Fruit fly (Drosophila melanogaster): ENCODE measurements around the gene Dpck.

The Dpck gene

dm6 chr3R:7124109-7124639 lies 42.2 kb downstream of the Dpck start, which contains the start of the genes Alh and CG10098 (continued):
- TF ChIP-seq CG9817 (tag; optimal IDR thresholded peaks at IDR 0.05): peak; percentile 91
- peak; percentile 76 for TF ChIP-seq CG11247 (GFP tag; IDR thresholded peaks at IDR 0.05)
- TF ChIP-seq CG12236 (GFP tag; optimal IDR thresholded peaks at IDR 0.05): peak; percentile 46
- peak; percentile 58 for TF ChIP-seq disco-r (GFP tag; optimal IDR thresholded peaks at IDR 0.05)
- peak; percentile 56; the same call in 1 of the 2 replicates for TF ChIP-seq danr (GFP tag; IDR thresholded peaks at IDR 0.05)
- peak; percentile 92 for TF ChIP-seq HLH54F (GFP tag; optimal IDR thresholded peaks at IDR 0.05)
- no peak for TF ChIP-seq ara (GFP tag; IDR thresholded peaks at IDR 0.05)
- peak; percentile 58 for TF ChIP-seq NK7.1 (GFP tag; optimal IDR thresholded peaks at IDR 0.05)
- peak; percentile 43 for TF ChIP-seq CG13296 (GFP tag; optimal IDR thresholded peaks at IDR 0.05)
- TF ChIP-seq CG9797 (GFP tag; optimal IDR thresholded peaks at IDR 0.05): peak; percentile 36
- TF ChIP-seq Dfd (GFP tag; optimal IDR thresholded peaks at IDR 0.05): no peak
- no peak for TF ChIP-seq CG6765 (GFP tag; optimal IDR thresholded peaks at IDR 0.05)
- no peak for TF ChIP-seq CG15479 (GFP tag; optimal IDR thresholded peaks at IDR 0.05)
- peak; percentile 39 for TF ChIP-seq crc (GFP tag; optimal IDR thresholded peaks at IDR 0.05)
- TF ChIP-seq pum (GFP tag; optimal IDR thresholded peaks at IDR 0.05): peak; percentile 85
- TF ChIP-seq CG14965 (GFP tag; optimal IDR thresholded peaks at IDR 0.05; ENCODE audit: borderline replicate concordance): no peak
- peak; percentile 19 for TF ChIP-seq Deaf1 (tag; optimal IDR thresholded peaks at IDR 0.05)
- peak; percentile 76 for TF ChIP-seq Myb (GFP tag; optimal IDR thresholded peaks at IDR 0.05)
- TF ChIP-seq Med (GFP tag): peak; percentile 96
- no peak for TF ChIP-seq CG7963 (GFP tag; IDR thresholded peaks at IDR 0.05; ENCODE audit: partially characterized antibody)
- TF ChIP-seq pfk (GFP tag; optimal IDR thresholded peaks at IDR 0.05): no peak
- peak; percentile 74 for TF ChIP-seq CG1233 (GFP tag; optimal IDR thresholded peaks at IDR 0.05)
- 0 out of 2 replicates have a peak, but pooled peaks have one; percentile 45 for TF ChIP-seq toy (GFP tag; IDR thresholded peaks at IDR 0.05)
- TF ChIP-seq az2 (GFP tag; optimal IDR thresholded peaks at IDR 0.05): peak; percentile 88
- TF ChIP-seq psq (GFP tag; optimal IDR thresholded peaks at IDR 0.05): peak; percentile 41
- peak; percentile 34 for TF ChIP-seq Spps (tag; optimal IDR thresholded peaks at IDR 0.05)
- peak; percentile 60; the same call in 1 of the 2 replicates for TF ChIP-seq unc-4 (GFP tag; IDR thresholded peaks at IDR 0.05; ENCODE audit: partially characterized antibody)
- peak; percentile 90 for TF ChIP-seq Sin3A (optimal IDR thresholded peaks at IDR 0.05)
- TF ChIP-seq tap (tag; optimal IDR thresholded peaks at IDR 0.05): peak; percentile 59
- TF ChIP-seq CG18764 (GFP tag; optimal IDR thresholded peaks at IDR 0.05): peak; percentile 77
- no peak for TF ChIP-seq sc (optimal IDR thresholded peaks at IDR 0.05)
- TF ChIP-seq sc (GFP tag; optimal IDR thresholded peaks at IDR 0.05): peak; percentile 49
- TF ChIP-seq CG6654 (GFP tag; optimal IDR thresholded peaks at IDR 0.05): peak; percentile 49
- peak; percentile 65 for TF ChIP-seq Doc3 (GFP tag; IDR thresholded peaks at IDR 0.05; ENCODE audit: partially characterized antibody)
- TF ChIP-seq Stat92E (GFP tag; optimal IDR thresholded peaks at IDR 0.05): no peak
- peak; percentile 74 for TF ChIP-seq CG10209 (GFP tag; optimal IDR thresholded peaks at IDR 0.05)
- TF ChIP-seq MESR4 (GFP tag; optimal IDR thresholded peaks at IDR 0.05): no peak
- peak; percentile 85 for TF ChIP-seq Dll (GFP tag; IDR thresholded peaks at IDR 0.05; ENCODE audit: partially characterized antibody)
- TF ChIP-seq sna (GFP tag; IDR thresholded peaks at IDR 0.05; ENCODE audit: partially characterized antibody): peak; percentile 55
- TF ChIP-seq Hsf (GFP tag; optimal IDR thresholded peaks at IDR 0.05): peak; percentile 91
- TF ChIP-seq pan (optimal IDR thresholded peaks at IDR 0.05): no peak
- TF ChIP-seq pan (GFP tag; optimal IDR thresholded peaks at IDR 0.05 in 1 of 2, IDR thresholded peaks at IDR 0.05 in 1 of 2): peak in 1 of 2 experiments; percentile 70
- TF ChIP-seq sens-2 (GFP tag; IDR thresholded peaks at IDR 0.05): peak; percentile 59; the same call in 1 of the 2 replicates
- peak; percentile 89 for TF ChIP-seq CG12104 (GFP tag; optimal IDR thresholded peaks at IDR 0.05)
- TF ChIP-seq CG9932 (GFP tag; IDR thresholded peaks at IDR 0.05): peak; percentile 94
- TF ChIP-seq CG3847 (GFP tag; IDR thresholded peaks at IDR 0.05): peak; percentile 82
- TF ChIP-seq al (GFP tag; IDR thresholded peaks at IDR 0.05): peak; percentile 80
- TF ChIP-seq Rfx (GFP tag; IDR thresholded peaks at IDR 0.05): peak; percentile 89
- peak; percentile 56; the same call in 1 of the 2 replicates for TF ChIP-seq gt (GFP tag; IDR thresholded peaks at IDR 0.05)
- TF ChIP-seq CG2199 (GFP tag; IDR thresholded peaks at IDR 0.05): no peak
- 0 out of 2 replicates have a peak, but pooled peaks have one; percentile 12 for TF ChIP-seq wor (GFP tag; IDR thresholded peaks at IDR 0.05)

Measured in whole organism, embryonic.